Fruit fly (Drosophila melanogaster) ovary, adult (tissue): ENCODE measurements around the gene Helz.
A peak's percentile ranks its signal among the peaks of the same experiment; 100 is the strongest.

Experiments
- CG17801 ChIP-seq: fragments of 200-800 bp; optimal IDR thresholded peaks from 2 replicates; lab custom pipeline; 2019; ENCODE audit warnings: missing biosample characterization, mild to moderate bottlenecking, missing genetic modification characterization, moderate library complexity; ENCODE audit not compliant: partially characterized antibody

Helz gene

DNA sequence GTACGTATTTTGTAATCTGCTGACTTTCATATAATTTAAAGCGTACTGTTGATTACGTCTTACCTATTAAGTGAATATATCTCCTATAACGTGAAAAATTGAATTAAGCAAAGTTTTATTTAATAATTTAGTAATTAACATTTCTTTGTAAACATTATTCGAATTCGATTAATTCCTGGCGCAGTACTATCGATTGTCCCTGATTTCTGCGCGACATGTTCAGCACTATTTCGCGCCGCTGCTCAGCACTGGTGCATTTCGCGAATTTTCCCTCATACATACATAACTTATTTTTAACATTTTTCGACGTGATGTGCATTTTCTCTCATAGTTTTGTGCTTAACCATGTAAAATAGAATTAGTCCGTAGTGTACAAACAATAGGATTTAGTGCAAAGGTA lies at the start of gene Helz:
TSS of gene Helz (plus strand) at position 260 of the 400 bp plus-strand sequence.
- peak; percentile 2 for TF ChIP-seq CG17801

DNA sequence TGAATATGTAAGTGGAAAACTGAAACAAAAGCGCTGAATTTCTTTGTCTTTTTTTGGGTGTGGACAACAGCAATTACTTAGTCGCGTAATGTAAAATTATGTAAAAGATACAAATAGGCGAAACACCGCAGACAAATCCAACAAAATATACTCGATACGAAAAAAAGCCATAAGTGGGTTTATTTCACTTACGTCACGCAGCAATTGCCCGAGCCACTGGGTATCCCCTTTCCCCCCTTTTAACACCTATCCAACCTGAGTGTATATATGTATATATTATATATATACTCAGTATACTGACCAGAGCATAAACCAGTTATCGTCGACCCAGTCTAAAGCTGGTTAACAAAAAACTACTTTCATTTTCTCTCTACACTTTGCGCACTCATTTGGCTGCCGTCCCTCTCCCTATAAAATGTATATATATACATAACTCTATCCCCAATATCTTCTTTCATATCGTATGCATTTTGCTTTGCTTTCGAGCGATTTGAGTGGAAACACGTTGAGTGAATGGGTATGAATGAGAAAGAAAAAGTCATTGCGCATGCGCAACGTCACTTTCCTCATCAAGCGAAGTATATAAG lies 46.5 kb upstream of the Helz start:
- TF ChIP-seq CG17801 = no peak

DNA sequence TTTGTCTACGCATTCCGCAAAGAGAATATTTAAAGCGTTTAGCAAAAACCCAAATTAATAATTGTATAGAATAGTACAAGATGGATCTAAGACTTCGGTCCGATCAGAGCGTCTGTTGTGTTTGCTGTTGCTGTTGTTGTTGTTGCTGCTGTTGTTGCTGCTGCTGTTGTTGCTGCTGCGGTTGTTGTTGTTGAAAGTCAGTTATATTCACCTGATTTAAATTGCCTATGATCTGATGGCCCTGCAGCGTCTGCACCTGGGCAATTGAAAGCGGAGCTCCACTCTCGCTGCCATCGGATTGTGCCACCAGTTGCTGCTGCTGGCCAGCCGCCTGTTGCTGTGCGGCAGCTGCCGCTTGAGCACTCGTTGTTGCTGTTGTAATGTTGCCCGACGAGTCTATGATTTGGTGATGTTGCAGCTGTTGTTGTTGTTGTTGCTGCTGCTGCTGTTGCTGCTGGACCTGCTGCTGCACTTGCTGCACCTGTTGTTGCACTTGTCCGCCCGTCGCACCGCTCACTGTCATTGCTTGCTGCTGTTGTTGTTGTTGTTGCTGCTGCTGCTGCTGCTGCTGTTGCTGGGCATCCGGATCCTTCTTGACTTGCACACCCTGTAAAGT lies 38.6 kb upstream of the Helz start:
- TF ChIP-seq CG17801 = no peak

DNA sequence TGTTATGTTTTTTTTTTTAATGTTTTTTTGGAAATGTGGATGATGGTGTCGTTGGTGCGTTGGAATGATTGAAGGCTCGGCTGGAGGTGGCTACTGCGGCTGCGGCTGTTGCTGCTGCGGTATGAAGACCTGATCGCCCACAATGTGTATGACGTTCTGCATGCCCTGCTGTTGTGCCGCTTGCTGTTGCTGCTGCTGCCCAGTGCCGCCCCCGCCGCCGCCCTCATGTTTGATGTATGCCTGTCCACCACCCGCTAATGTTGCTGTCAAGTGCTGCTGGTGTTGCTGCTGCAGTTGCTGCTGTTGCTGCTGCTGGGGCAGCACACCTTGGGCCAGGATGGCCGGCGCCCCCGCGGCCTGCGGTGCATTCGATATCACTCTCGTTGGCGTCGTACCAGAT lies 36.9 kb upstream of the Helz start:
- TF ChIP-seq CG17801 = no peak

DNA sequence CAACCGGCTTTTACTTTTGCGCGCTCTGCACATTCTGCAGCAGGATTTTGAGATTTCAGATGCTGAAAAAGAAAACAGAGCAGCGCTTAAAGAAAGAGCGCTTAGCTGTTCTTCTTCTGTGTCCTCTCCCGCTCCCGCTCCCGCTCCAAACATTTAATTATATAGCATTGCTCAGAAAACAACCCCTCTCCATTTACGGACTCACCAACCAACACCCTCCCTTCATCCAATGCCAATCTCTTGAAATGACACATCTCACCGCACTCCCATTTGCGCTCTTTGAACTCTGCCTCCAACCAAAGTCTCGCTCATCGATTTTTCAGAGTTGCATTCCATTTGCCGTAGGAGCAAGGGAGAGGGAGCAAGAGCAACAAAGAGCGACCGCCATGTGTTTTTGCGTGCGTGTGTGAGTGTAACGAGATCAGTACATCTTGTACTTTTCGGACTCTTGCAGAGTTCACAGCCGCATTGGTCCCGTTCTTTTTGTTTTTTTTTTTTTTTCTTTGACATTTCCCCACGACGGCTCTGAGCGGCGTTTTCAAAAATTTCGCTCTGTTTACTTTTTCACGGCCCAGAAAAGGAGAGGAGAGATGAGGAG lies 34.6 kb upstream of the Helz start:
- TF ChIP-seq CG17801 = no peak

DNA sequence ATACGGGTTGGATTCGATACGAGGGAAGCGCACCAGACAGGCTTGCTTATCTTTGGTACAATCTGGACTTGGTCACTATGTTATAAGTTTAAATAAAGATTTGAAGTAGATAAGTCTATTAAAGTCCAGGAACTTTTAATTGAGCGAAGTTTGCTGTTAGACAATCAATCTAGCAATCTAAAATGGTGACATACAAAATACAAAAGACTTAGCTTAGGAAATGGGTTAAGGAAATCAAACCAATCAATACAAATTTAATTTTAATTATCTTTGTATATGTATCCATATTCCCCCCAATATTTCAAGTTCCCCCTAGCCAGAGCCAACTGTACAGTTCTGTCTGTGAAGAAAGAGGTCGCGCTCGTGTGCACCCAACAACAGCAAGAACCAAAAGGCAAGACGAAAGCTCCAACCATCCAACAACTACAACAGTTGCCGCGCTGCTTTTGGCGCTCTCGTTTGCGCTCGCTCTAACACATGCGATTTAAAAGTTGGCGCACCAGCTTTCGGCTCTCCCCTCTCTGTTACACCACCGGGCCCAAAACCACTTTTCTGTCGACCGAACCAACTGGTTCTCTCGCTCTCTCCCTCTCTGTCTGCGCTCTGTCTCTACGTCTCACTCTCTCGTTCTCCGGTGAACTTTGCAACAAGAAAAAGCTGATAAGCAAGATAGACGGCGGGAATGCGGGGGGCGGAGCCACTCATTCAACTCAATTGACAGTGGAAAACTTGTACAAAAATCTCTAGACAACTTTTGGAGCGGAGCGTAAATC lies 33.6 kb upstream of the Helz start:
- peak; percentile 7 for TF ChIP-seq CG17801

DNA sequence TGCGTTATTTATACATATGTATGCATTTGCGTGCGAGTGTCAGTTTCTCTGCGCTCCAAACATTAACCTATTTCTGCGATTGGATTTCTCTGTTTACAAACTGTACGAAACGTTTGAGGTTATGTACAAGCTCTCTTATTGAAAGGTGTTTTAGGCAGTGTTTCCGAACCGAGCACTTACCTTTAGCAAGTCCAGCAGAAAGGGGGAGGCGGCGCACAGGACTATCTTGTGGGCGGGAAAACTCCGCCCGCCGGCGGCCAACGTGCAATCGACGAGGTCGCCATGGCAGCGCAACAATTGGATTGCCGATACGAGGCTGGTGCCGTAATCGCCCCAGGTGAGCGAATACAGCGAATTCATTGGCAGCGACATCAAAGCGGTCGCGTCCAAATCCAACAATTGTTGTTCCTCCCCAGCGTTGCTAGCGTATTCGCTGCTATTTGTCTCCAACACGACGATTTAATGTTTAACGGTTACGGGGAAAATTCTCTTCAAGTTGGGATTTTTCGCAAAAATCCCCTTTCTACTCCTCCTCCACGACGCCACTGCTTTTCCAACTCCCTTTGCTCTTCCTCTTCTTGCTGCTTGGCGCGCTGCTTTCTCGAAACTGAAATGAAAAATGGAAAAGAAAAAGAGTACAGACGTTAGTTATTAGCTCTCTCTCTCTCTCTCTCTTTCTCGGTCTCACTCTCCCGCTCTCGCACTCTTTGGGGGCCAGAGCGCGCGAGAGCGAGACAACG lies 32.8 kb upstream of the Helz start:
- peak; percentile 61 for TF ChIP-seq CG17801

DNA sequence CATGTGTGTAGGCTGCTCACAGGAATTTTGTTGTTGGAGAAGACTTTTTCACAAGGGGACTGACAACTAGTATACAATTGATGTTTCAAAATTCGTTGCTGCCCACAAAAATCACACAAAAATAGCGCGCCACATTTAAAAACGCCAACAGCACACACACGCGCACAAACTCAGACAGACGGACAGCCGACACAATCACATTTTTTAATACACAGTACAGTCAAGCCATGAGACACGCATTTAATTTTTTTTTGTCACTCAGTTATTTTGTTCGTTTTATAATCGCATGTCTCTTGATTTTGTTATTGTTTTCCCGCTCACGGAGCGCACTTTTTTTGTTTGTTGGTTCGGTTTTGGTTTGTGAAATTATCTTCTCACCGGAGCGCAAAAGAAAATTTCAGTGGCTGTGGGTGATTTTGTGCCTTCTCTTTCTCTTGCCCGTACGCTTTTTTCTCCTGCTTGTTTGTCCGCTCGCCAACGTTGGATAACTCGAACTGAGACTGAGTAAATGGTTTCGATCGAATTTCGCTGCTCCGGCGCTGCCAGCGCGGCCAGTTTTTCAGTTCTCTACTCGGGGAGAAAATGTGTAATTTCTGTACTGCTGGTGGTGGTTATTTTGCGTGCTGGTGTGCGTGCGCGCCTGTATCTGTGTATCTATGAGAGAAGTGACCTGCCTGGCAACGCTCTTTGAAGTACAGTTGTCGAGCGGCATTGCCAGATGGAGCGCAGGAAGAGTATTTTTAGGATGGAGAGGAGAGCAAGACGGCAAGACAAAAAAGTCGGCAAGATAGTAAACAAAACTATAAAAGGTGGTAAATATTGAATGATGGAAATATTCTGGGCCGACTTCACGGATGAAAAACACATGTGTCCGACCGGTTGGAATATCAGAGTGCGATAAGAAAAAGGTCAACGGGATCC lies 32.0 kb upstream of the Helz start, which contains the start of gene CG42507:
TSS of gene CG42507 (minus strand) at position 499 of the 921 bp plus-strand sequence.
- peak; percentile 29 for TF ChIP-seq CG17801

DNA sequence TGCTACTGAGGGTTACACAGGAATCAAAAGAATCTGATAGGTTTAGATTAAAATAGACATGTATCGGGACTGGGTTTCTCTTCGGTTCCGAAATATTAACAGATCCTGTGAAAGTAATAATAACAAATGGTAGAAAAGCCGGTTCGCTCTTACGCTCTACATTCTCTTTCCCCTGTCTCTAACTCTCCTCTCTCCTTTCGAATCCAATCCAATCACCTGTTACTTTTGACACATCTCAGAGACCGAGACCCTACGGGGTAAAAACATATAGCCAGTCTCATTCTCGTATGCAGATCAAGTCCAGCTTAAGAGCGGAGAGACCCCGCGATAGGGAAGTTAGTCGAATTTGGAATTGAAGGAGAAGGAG lies 31.0 kb upstream of the Helz start:
- no peak for TF ChIP-seq CG17801

DNA sequence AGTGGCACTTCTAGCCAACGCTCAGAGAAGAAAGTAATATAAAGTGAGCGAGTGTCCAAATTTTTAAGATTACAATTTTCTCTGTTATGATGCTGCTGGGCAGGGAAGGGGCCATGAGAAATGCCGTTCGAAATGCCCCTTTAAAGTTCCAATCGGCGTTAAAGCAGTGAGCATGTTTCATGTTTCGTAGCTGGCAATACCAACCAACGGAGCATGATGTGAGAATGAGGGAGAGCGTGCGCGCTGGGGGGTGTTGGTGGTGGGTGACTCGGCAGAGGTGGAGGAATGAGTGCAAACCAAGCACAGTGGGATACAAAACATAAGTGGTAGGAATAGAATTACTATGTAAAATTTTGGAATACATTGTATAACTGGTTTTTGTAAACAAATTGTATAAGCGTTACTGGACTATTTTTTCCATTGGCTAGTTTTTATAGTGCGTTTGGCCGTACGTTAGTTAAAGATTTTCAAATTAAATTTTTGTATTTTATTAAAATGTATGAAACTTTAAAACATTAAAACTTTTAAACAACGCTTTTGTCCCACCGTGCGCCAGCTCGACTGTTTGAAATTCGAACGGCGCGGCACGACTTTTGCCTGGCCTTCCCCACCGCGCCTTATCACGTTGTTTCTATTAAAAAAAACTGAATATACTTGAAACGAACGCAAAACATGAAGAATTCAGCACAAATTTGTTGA lies 30.5 kb upstream of the Helz start:
- TF ChIP-seq CG17801 = peak; percentile 99

DNA sequence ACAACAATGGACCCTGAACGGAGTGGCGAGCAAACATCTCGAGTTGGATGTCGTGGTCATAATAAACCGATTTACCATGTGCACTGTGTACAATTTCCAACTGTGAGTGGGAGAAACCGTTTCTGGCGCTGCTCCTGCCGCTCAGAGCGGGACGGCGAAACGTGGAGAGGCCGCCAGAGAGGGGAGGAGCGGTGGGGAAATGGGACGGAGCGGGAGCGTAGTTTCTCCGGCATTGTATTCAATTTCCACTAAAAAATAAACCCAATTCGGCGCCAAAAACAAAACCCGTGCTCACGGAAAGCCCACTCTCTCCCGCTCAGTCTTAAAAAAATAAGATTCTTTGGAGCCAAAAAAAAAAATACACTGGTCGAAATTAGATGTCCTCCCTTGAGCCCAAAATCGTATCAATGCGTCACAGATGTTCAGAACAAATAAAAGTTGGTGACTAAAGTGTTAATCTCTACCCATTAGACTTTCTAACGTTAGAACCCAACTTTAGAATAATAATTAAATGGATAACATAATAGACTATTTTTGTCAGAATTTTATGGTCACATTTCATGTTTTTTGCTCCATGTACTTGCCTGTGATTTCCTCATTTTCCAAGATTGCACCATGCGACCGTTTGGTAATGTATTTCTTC lies 29.6 kb upstream of the Helz start:
- TF ChIP-seq CG17801 = peak; percentile 25

DNA sequence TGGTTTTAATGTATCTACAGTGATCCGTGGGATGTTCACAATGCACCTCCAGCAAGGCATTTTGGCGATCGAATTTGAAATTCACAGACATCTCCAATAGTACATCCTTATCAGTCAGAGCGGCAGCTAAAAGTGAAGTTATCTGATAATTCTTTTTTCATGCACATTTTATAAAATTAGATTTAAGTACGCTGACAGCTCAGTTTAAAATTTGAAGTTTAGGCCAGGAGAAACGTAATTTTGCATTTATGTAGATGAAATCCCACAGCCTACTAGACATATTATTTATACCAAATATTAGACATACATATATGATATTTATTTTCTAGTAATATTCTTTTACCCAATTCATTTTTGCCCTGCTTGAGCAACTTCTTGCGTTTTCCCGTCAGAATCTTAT lies 28.8 kb upstream of the Helz start, which contains the start of gene Trl:
TSS of gene Trl (minus strand) at position 101 of the 400 bp plus-strand sequence.
- TF ChIP-seq CG17801 = no peak

DNA sequence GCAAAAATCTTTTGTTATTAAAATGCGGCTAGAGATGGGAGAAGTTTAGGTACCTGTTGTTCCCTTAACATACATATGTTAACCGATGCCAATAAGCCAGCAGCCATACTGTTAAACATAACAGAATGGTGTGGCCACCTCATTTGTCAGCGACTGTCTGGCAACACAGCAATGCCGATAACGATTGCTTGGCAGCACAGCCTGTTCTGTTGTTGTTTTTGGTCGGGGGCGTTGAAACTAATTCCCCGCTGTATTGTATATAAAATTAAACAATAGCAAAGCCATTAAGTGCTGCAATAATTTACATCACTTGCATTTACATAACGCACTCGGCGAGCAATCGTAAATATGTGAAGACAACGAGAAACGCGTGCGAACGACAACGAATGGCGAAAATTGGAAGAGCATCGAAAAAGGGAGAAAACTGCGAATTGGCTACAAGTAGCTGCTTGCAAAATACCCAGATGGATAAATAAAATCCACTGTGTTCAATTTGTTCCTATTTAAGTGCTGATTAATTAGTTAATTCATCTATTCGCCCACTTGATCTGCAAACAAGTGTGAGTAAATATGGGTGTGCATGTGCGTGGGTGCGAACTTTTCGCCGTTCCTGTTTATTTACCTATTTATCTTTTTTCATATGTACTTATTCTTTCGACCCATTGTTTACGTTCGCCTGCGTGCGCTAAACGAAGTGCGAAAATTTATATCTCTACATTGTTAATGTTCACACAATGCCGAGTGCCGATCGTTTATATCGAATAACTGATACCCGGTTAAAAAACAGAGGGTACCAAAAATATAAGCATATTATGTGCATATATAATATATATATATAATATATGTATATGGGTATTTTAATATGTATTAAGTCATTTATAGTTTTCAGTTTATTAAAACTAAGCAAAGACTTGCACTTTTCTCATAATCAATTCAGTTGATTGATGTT lies 27.6 kb upstream of the Helz start, which contains the start of the genes Tsen34 and Mgat4a:
TSS of gene Tsen34 (minus strand) at position 8 of the 949 bp plus-strand sequence.
TSS of gene Mgat4a (plus strand) at position 192 of the 949 bp plus-strand sequence.
- peak; percentile 46 for TF ChIP-seq CG17801
